5 fruit fly cellular contexts compared by ENCODE assay signal in genomic region chrX:18136059-18136458, dm6.
TF ChIP-seq lines count a peak whose summit lies in the region.

No protein-coding gene starts in this region.

- no peak for TF ChIP-seq CTCF in whole organism, embryonic (GFP tag; optimal IDR thresholded peaks at IDR 0.05; lab: Kevin White, UChicago)

TF ChIP-seq in Kc167, 6 proteins besides CTCF, POLR2A, EP300 and RAD21:
- TF ChIP-seq insv (optimal IDR thresholded peaks at IDR 0.05; lab: Kevin White, UChicago) (no peak), ttk (optimal IDR thresholded peaks at IDR 0.05; lab: Kevin White, UChicago) (peak; percentile 40), h (optimal IDR thresholded peaks at IDR 0.05; lab: Kevin White, UChicago) (no peak), Sin3A (optimal IDR thresholded peaks at IDR 0.05; lab: Kevin White, UChicago) (no peak), psq (optimal IDR thresholded peaks at IDR 0.05; lab: Kevin White, UChicago) (no peak), Myc (optimal IDR thresholded peaks at IDR 0.05; lab: Kevin White, UChicago) (no peak)

TF ChIP-seq in whole organism, embryonic, 481 proteins besides CTCF, POLR2A, EP300 and RAD21 (continues in another document):
- peak; percentile 62 for TF ChIP-seq Ets65A (GFP tag; lab: Kevin White, UChicago)
- TF ChIP-seq Antp (GFP tag; optimal IDR thresholded peaks at IDR 0.05; lab: Kevin White, UChicago): no peak
- no peak for TF ChIP-seq onecut (GFP tag; IDR thresholded peaks at IDR 0.05; lab: Robert Waterston, UW)
- no peak for TF ChIP-seq MBD-R2 (GFP tag; IDR thresholded peaks at IDR 0.05; lab: Robert Waterston, UW)
- no peak for TF ChIP-seq knrl (GFP tag; IDR thresholded peaks at IDR 0.05; lab: Robert Waterston, UW; ENCODE audit: partially characterized antibody)
- TF ChIP-seq ci (GFP tag; IDR thresholded peaks at IDR 0.05; lab: Robert Waterston, UW): 0 out of 3 replicates have a peak, but pooled peaks have one; percentile 46
- no peak for TF ChIP-seq CG1832 (GFP tag; optimal IDR thresholded peaks at IDR 0.05; lab: Kevin White, UChicago)
- TF ChIP-seq B-H2 (GFP tag; optimal IDR thresholded peaks at IDR 0.05; lab: Kevin White, UChicago): no peak
- TF ChIP-seq trem (tag; optimal IDR thresholded peaks at IDR 0.05; lab: Kevin White, UChicago): no peak
- TF ChIP-seq Dip3 (GFP tag; optimal IDR thresholded peaks at IDR 0.05; lab: Kevin White, UChicago): no peak
- no peak for TF ChIP-seq Ravus (GFP tag; IDR thresholded peaks at IDR 0.05; lab: Robert Waterston, UW)
- no peak for TF ChIP-seq Sox100B (GFP tag; optimal IDR thresholded peaks at IDR 0.05; lab: Kevin White, UChicago)
- TF ChIP-seq slbo (GFP tag; IDR thresholded peaks at IDR 0.05; lab: Robert Waterston, UW): peak; percentile 34
- no peak for TF ChIP-seq Sin3A (optimal IDR thresholded peaks at IDR 0.05; lab: Kevin White, UChicago)
- no peak for TF ChIP-seq yki (optimal IDR thresholded peaks at IDR 0.05; lab: Kevin White, UChicago)
- no peak for TF ChIP-seq CG42726 (GFP tag; IDR thresholded peaks at IDR 0.05; lab: Robert Waterston, UW; ENCODE audit: partially characterized antibody)
- peak; percentile 27; the same call in 1 of the 3 replicates for TF ChIP-seq CG11093 (GFP tag; IDR thresholded peaks at IDR 0.05; lab: Robert Waterston, UW)
- TF ChIP-seq pan (optimal IDR thresholded peaks at IDR 0.05; lab: Kevin White, UChicago): no peak
- peak in 1 of 2 experiments; percentile 63 for TF ChIP-seq pan (GFP tag; optimal IDR thresholded peaks at IDR 0.05 in 1 of 2, IDR thresholded peaks at IDR 0.05 in 1 of 2)
- no peak for TF ChIP-seq CG18764 (GFP tag; optimal IDR thresholded peaks at IDR 0.05; lab: Kevin White, UChicago)
- TF ChIP-seq sna (GFP tag; IDR thresholded peaks at IDR 0.05; lab: Robert Waterston, UW; ENCODE audit: partially characterized antibody): no peak
- no peak for TF ChIP-seq NfI (GFP tag; optimal IDR thresholded peaks at IDR 0.05; lab: Kevin White, UChicago)

TF ChIP-seq in whole organism, prepupa, 60 proteins besides CTCF, POLR2A, EP300 and RAD21 (continues in another document):
- peak; percentile 25 for TF ChIP-seq acj6 (GFP tag; optimal IDR thresholded peaks at IDR 0.05; lab: Kevin White, UChicago)
- TF ChIP-seq Hr39 (GFP tag; optimal IDR thresholded peaks at IDR 0.05; lab: Kevin White, UChicago): peak; percentile 61
- TF ChIP-seq CG32006 (GFP tag; optimal IDR thresholded peaks at IDR 0.05; lab: Kevin White, UChicago): peak; percentile 67
- TF ChIP-seq CG8119 (GFP tag; IDR thresholded peaks at IDR 0.05; lab: Robert Waterston, UW): peak; percentile 51; the same call in 2 of the 3 replicates
- no peak for TF ChIP-seq Eip75B (GFP tag; optimal IDR thresholded peaks at IDR 0.05; lab: Kevin White, UChicago)
- TF ChIP-seq CG3919 (GFP tag; optimal IDR thresholded peaks at IDR 0.05; lab: Kevin White, UChicago): no peak
- TF ChIP-seq Sox14 (GFP tag; optimal IDR thresholded peaks at IDR 0.05; lab: Kevin White, UChicago): no peak
- TF ChIP-seq CG8319 (GFP tag; optimal IDR thresholded peaks at IDR 0.05; lab: Kevin White, UChicago): peak; percentile 5
- TF ChIP-seq CG11294 (GFP tag; IDR thresholded peaks at IDR 0.05; lab: Robert Waterston, UW): no peak; the same call in 1 of the 2 replicates
- no peak for TF ChIP-seq Blimp-1 (GFP tag; optimal IDR thresholded peaks at IDR 0.05; lab: Kevin White, UChicago)
- peak; percentile 32; the same call in 1 of the 2 replicates for TF ChIP-seq Gug (GFP tag; IDR thresholded peaks at IDR 0.05; lab: Robert Waterston, UW)
- TF ChIP-seq OdsH (GFP tag; optimal IDR thresholded peaks at IDR 0.05; lab: Kevin White, UChicago): peak; percentile 43
- no peak for TF ChIP-seq CG6808 (GFP tag; optimal IDR thresholded peaks at IDR 0.05; lab: Kevin White, UChicago)
- no peak for TF ChIP-seq CG4318 (GFP tag; optimal IDR thresholded peaks at IDR 0.05; lab: Kevin White, UChicago)
- peak; percentile 48 for TF ChIP-seq achi (GFP tag; optimal IDR thresholded peaks at IDR 0.05; lab: Kevin White, UChicago)
- TF ChIP-seq CG6854 (GFP tag; optimal IDR thresholded peaks at IDR 0.05; lab: Kevin White, UChicago): no peak
- TF ChIP-seq eg (GFP tag; IDR thresholded peaks at IDR 0.05; lab: Robert Waterston, UW): peak; percentile 63; the same call in 2 of the 3 replicates
- TF ChIP-seq CG10669 (GFP tag; optimal IDR thresholded peaks at IDR 0.05; lab: Kevin White, UChicago): no peak
- no peak for TF ChIP-seq CG10631 (GFP tag; optimal IDR thresholded peaks at IDR 0.05; lab: Kevin White, UChicago)
- TF ChIP-seq Met (GFP tag; optimal IDR thresholded peaks at IDR 0.05; lab: Kevin White, UChicago): peak; percentile 14
- TF ChIP-seq lz (GFP tag; optimal IDR thresholded peaks at IDR 0.05; lab: Kevin White, UChicago): peak; percentile 37
- no peak for TF ChIP-seq CG16779 (tag; optimal IDR thresholded peaks at IDR 0.05; lab: Kevin White, UChicago)

TF ChIP-seq in whole organism, pupa, 21 proteins besides CTCF, POLR2A, EP300 and RAD21:
- TF ChIP-seq Ets98B (GFP tag; IDR thresholded peaks at IDR 0.05; lab: Robert Waterston, UW) (peak; percentile 48; the same call in 1 of the 2 replicates), CG8159 (tag; optimal IDR thresholded peaks at IDR 0.05; lab: Kevin White, UChicago) (peak; percentile 33), CG32121 (GFP tag; IDR thresholded peaks at IDR 0.05; lab: Robert Waterston, UW) (peak; percentile 74), CG8301 (tag; optimal IDR thresholded peaks at IDR 0.05; lab: Kevin White, UChicago) (peak; percentile 33), CG9948 (tag; optimal IDR thresholded peaks at IDR 0.05; lab: Kevin White, UChicago) (no peak), CG17806 (tag; optimal IDR thresholded peaks at IDR 0.05; lab: Kevin White, UChicago) (no peak), rn (GFP tag; IDR thresholded peaks at IDR 0.05; lab: Robert Waterston, UW) (no peak), gl (tag; optimal IDR thresholded peaks at IDR 0.05; lab: Kevin White, UChicago) (no peak)

TF ChIP-seq in whole organism, wandering third instar larva, 38 proteins besides CTCF, POLR2A, EP300 and RAD21:
- no peak for TF ChIP-seq N (GFP tag; optimal IDR thresholded peaks at IDR 0.05; lab: Kevin White, UChicago)
- peak in 1 of 2 experiments; percentile 26 for TF ChIP-seq foxo (GFP tag; optimal IDR thresholded peaks at IDR 0.05; lab: Kevin White, UChicago)
- TF ChIP-seq Rel (GFP tag; optimal IDR thresholded peaks at IDR 0.05; lab: Kevin White, UChicago): no peak
- TF ChIP-seq Rel (tag; optimal IDR thresholded peaks at IDR 0.05; lab: Kevin White, UChicago): no peak
- no peak for TF ChIP-seq Mio (GFP tag; optimal IDR thresholded peaks at IDR 0.05; lab: Kevin White, UChicago)
- TF ChIP-seq tai (GFP tag; optimal IDR thresholded peaks at IDR 0.05; lab: Kevin White, UChicago): no peak
- TF ChIP-seq h (GFP tag; optimal IDR thresholded peaks at IDR 0.05; lab: Kevin White, UChicago): peak; percentile 0
TF ChIP-seq in whole organism, wandering third instar larva: peak in this region for 2.
